Fruit fly (Drosophila melanogaster): ENCODE results near the gene CG15765.

The CG15765 gene

DNA sequence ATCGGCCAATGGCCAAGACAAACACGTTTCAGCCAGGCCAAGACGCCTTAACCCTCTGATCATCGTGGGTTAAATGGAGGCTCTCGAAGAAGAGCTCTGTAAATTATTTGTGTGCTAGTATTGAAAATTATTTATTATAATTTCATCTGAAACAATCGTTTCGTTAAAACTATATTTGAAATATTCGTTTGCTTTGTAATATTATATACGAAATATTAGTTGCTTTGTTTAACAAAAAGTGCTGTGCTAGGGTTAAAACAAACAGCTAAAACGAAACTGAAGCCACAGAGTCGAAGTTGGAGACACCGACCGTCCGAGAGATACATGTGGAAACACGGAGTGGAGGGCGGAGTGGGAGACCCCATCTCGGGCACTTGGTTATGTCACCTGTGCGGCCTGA, 31.8 kb upstream of the CG15765 start (continued):
- TF ChIP-seq esn (GFP tag; optimal IDR thresholded peaks at IDR 0.05) = peak; percentile 77
- TF ChIP-seq CG9139 (GFP tag; optimal IDR thresholded peaks at IDR 0.05) = no peak
- peak; percentile 72 for TF ChIP-seq vri (GFP tag; optimal IDR thresholded peaks at IDR 0.05)
- TF ChIP-seq Sox15 (GFP tag; optimal IDR thresholded peaks at IDR 0.05) = peak; percentile 32
- TF ChIP-seq CG6163 (GFP tag; IDR thresholded peaks at IDR 0.05) = peak; percentile 70
- no peak for TF ChIP-seq Hr38 (GFP tag; optimal IDR thresholded peaks at IDR 0.05)
- TF ChIP-seq Eip75B (GFP tag; optimal IDR thresholded peaks at IDR 0.05) = peak; percentile 64
- TF ChIP-seq fd59A (GFP tag; optimal IDR thresholded peaks at IDR 0.05) = peak; percentile 34
- TF ChIP-seq CG10631 (GFP tag; optimal IDR thresholded peaks at IDR 0.05) = peak; percentile 67
- TF ChIP-seq CG31627 (GFP tag; optimal IDR thresholded peaks at IDR 0.05) = peak; percentile 54
- no peak for TF ChIP-seq Ets96B (tag; optimal IDR thresholded peaks at IDR 0.05)

DNA sequence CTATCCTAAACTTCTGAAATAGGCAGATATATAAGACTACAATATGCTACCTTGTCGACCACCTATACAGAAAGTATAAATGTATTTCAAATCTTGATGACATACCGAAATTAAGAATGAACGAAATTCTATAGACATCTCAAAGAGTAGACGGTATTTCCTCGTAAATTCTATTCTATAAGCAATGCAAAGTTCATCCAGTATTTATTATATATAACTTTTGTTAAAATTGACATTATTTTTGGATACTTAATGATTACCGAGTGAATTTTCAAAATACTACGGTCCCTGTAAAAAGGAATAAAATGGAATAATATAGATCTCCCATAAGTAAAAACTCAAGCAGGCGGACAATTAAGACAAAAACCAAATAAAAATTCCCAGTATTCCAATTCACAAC, 29.2 kb upstream of the CG15765 start, which contains the start of gene CG15767:
TSS of gene CG15767 (plus strand) at position 301 of the 400 bp plus-strand sequence.
- TF ChIP-seq CG32006 (GFP tag; optimal IDR thresholded peaks at IDR 0.05) = no peak
- no peak for TF ChIP-seq eg (GFP tag; IDR thresholded peaks at IDR 0.05)
- no peak for TF ChIP-seq pdm3 (GFP tag; optimal IDR thresholded peaks at IDR 0.05)
- TF ChIP-seq CG1621 (tag; optimal IDR thresholded peaks at IDR 0.05) = no peak
- no peak for TF ChIP-seq acj6 (GFP tag; optimal IDR thresholded peaks at IDR 0.05)

DNA sequence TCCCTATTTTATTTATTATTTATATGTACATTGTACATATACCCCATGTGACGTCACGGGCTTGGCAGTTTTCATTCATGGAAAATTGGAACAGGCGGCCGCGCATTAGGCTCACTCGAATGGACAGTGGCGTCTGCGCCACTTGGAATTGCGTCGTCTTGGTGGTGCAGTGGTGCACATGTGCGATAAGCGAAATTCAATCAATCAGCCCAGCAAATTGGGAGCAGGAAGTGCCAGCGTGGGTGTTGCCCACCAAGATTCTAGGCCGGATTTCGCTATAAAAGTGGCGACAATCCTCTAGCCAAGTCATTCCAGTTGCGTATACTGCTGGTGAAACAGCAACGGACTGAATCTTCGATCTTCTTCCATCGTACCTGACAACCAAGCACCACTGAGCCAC, 26.5 kb upstream of the CG15765 start, which contains the start of gene CG12239:
TSS of gene CG12239 (plus strand) at position 301 of the 400 bp plus-strand sequence.
- TF ChIP-seq Hr38 (GFP tag; optimal IDR thresholded peaks at IDR 0.05) = no peak
- no peak for TF ChIP-seq CG6276 (GFP tag; optimal IDR thresholded peaks at IDR 0.05)
- no peak for TF ChIP-seq pdm3 (GFP tag; optimal IDR thresholded peaks at IDR 0.05)
- no peak for TF ChIP-seq eg (GFP tag; IDR thresholded peaks at IDR 0.05)
- TF ChIP-seq CG1621 (tag; optimal IDR thresholded peaks at IDR 0.05) = no peak
- no peak for TF ChIP-seq Eip78C (GFP tag)
- no peak for TF ChIP-seq Lpt (GFP tag; optimal IDR thresholded peaks at IDR 0.05)
- no peak for TF ChIP-seq Hr4 (GFP tag; optimal IDR thresholded peaks at IDR 0.05)
- TF ChIP-seq net (GFP tag; optimal IDR thresholded peaks at IDR 0.05) = no peak
- no peak for TF ChIP-seq svp (GFP tag)
- TF ChIP-seq fd85E (GFP tag; optimal IDR thresholded peaks at IDR 0.05) = no peak
- TF ChIP-seq CG32006 (GFP tag; optimal IDR thresholded peaks at IDR 0.05) = no peak
- TF ChIP-seq fd59A (GFP tag; optimal IDR thresholded peaks at IDR 0.05) = no peak
- TF ChIP-seq Smox (GFP tag; optimal IDR thresholded peaks at IDR 0.05) = no peak
- TF ChIP-seq Sox14 (GFP tag; optimal IDR thresholded peaks at IDR 0.05) = no peak
- no peak for TF ChIP-seq CG10669 (GFP tag; optimal IDR thresholded peaks at IDR 0.05)
- TF ChIP-seq esn (GFP tag; optimal IDR thresholded peaks at IDR 0.05) = no peak

- TF ChIP-seq svp (GFP tag) (peak; percentile 66), Ets21C (GFP tag; optimal IDR thresholded peaks at IDR 0.05) (no peak), CG3919 (GFP tag; optimal IDR thresholded peaks at IDR 0.05) (no peak), Eip78C (GFP tag) (peak; percentile 52), CG10669 (GFP tag; optimal IDR thresholded peaks at IDR 0.05) (peak; percentile 2)
Measured at dm6 chrX:5800634-5801033, 17.7 kb upstream of the CG15765 start.

dm6 chrX:5804377-5804776, 14.0 kb upstream of the CG15765 start, which contains the start of gene Cpr5C:
Gene Cpr5C, plus strand, starts transcription at chrX:5804677.
- TF ChIP-seq CG6276 (GFP tag; optimal IDR thresholded peaks at IDR 0.05) = no peak
- no peak for TF ChIP-seq CG32006 (GFP tag; optimal IDR thresholded peaks at IDR 0.05)
- TF ChIP-seq achi (GFP tag; optimal IDR thresholded peaks at IDR 0.05) = no peak
- no peak for TF ChIP-seq CG11762 (GFP tag; optimal IDR thresholded peaks at IDR 0.05; ENCODE audit: insufficient read depth)
- TF ChIP-seq Sox15 (GFP tag; optimal IDR thresholded peaks at IDR 0.05) = no peak
- TF ChIP-seq Hr39 (GFP tag; optimal IDR thresholded peaks at IDR 0.05) = no peak
- no peak for TF ChIP-seq CG16779 (tag; optimal IDR thresholded peaks at IDR 0.05)
- no peak for TF ChIP-seq fd59A (GFP tag; optimal IDR thresholded peaks at IDR 0.05)
- no peak for TF ChIP-seq CG10669 (GFP tag; optimal IDR thresholded peaks at IDR 0.05)
- TF ChIP-seq CG7368 (GFP tag; optimal IDR thresholded peaks at IDR 0.05) = no peak
- TF ChIP-seq CG3032 (tag; optimal IDR thresholded peaks at IDR 0.05) = no peak
- no peak for TF ChIP-seq CG3919 (GFP tag; optimal IDR thresholded peaks at IDR 0.05)
- no peak for TF ChIP-seq dsx (GFP tag; optimal IDR thresholded peaks at IDR 0.05; ENCODE audit: poor library complexity, severe bottlenecking)
- TF ChIP-seq CG1621 (tag; optimal IDR thresholded peaks at IDR 0.05) = no peak

Data from whole organism, prepupa.